Fruit fly (Drosophila melanogaster) Kc167 (cell line): ENCODE data around the gene CG31792.

Experiments
- Myc ChIP-seq: fragments of >200 bp; optimal IDR thresholded peaks from 2 replicates; lab custom pipeline; 2017; ENCODE audit warnings: missing external identifiers
- Sin3A ChIP-seq: fragments of >200 bp; optimal IDR thresholded peaks from 2 replicates; lab custom pipeline; 2018; ENCODE audit warnings: missing external identifiers
- h ChIP-seq: fragments of >200 bp; optimal IDR thresholded peaks from 3 replicates; lab custom pipeline; 2018; ENCODE audit warnings: missing external identifiers
- insv ChIP-seq: fragments of >200 bp; optimal IDR thresholded peaks from 3 replicates; lab custom pipeline; 2018; ENCODE audit warnings: missing external identifiers
- psq ChIP-seq: fragments of >200 bp; optimal IDR thresholded peaks from 2 replicates; lab custom pipeline; 2017; ENCODE audit warnings: missing external identifiers
- ttk ChIP-seq: sonication (Bioruptor generic); optimal IDR thresholded peaks from 2 replicates; lab custom pipeline; 2017; ENCODE audit warnings: missing external identifiers

dm6 chr2L:18981484-18981883 is 15.8 kb upstream of the CG31792 start:
- TF ChIP-seq h (no peak), Myc (no peak), Sin3A (lab: Kevin White, UChicago) (no peak), ttk (lab: Kevin White, UChicago) (no peak), insv (lab: Kevin White, UChicago) (no peak), psq (lab: Kevin White, UChicago) (no peak)
